Fruit fly (Drosophila melanogaster): ENCODE results near the gene CG9525.

- no peak for TF ChIP-seq CG10462 (GFP tag; optimal IDR thresholded peaks at IDR 0.05)
- TF ChIP-seq CG11456 (GFP tag; IDR thresholded peaks at IDR 0.05) = no peak
- TF ChIP-seq fru (optimal IDR thresholded peaks at IDR 0.05) = no peak
- peak; percentile 61 for TF ChIP-seq CG30403 (GFP tag; optimal IDR thresholded peaks at IDR 0.05)
- TF ChIP-seq CG18011 (GFP tag; optimal IDR thresholded peaks at IDR 0.05) = peak; percentile 2
- peak; percentile 45; the same call in 1 of the 2 replicates for TF ChIP-seq CG10366 (GFP tag; IDR thresholded peaks at IDR 0.05)
- no peak for TF ChIP-seq CG4328 (GFP tag; optimal IDR thresholded peaks at IDR 0.05)
- TF ChIP-seq CG12104 (GFP tag; optimal IDR thresholded peaks at IDR 0.05) = peak; percentile 11
- no peak for TF ChIP-seq zf30C (GFP tag; optimal IDR thresholded peaks at IDR 0.05)
- TF ChIP-seq dm (GFP tag; optimal IDR thresholded peaks at IDR 0.05) = peak; percentile 11
- peak; percentile 46 for TF ChIP-seq CG9817 (tag; optimal IDR thresholded peaks at IDR 0.05)
- TF ChIP-seq Taf1 (GFP tag; IDR thresholded peaks at IDR 0.05) = no peak
- TF ChIP-seq pan (optimal IDR thresholded peaks at IDR 0.05) = no peak
- peak in 1 of 2 experiments; percentile 60 for TF ChIP-seq pan (GFP tag; optimal IDR thresholded peaks at IDR 0.05 in 1 of 2, IDR thresholded peaks at IDR 0.05 in 1 of 2)
These were observed 20.6 kb upstream of the CG9525 start for dm6 chr2L:8982584-8983302.

Data from whole organism, embryonic.